Worm (Caenorhabditis elegans) whole organism, L1 larva: ENCODE data around the gene swd-2.1.

ENCODE experiments used
- C04F5.9 ChIP-seq: sonication (generic microtip); optimal IDR thresholded peaks from 2 replicates; lab custom pipeline; 2016; ENCODE audit warnings: missing genetic modification characterization, missing compliant biosample characterization
- C34B4.2 ChIP-seq: sonication (generic microtip); optimal IDR thresholded peaks from 2 replicates; lab custom pipeline; 2017; ENCODE audit warnings: mild to moderate bottlenecking, missing genetic modification characterization, missing compliant biosample characterization
- F16B12.6 ChIP-seq: fragments of 150-350 bp; optimal IDR thresholded peaks from 2 replicates; lab custom pipeline; 2014; ENCODE audit warnings: missing biosample characterization, missing genetic modification characterization
- aha-1 ChIP-seq: fragments of 150-350 bp; optimal IDR thresholded peaks from 2 replicates; lab custom pipeline; 2014; ENCODE audit warnings: missing biosample characterization, missing genetic modification characterization
- alr-1 ChIP-seq: fragments of 200-800 bp; sonication (Bioruptor generic); optimal IDR thresholded peaks from 2 replicates; lab custom pipeline; 2018; ENCODE audit warnings: borderline replicate concordance, mild to moderate bottlenecking, missing genetic modification characterization, missing compliant biosample characterization
- ceh-82 ChIP-seq, 3 experiments: fragments of 150-350 bp in 1 of 3; sonication (generic microtip) in 2 of 3; optimal IDR thresholded peaks; 2 replicates each; lab custom pipeline; 2014 to 2017; ENCODE audit warnings: missing biosample characterization in 3 of 3, missing genetic modification characterization in 3 of 3
- ceh-88 ChIP-seq: fragments of 200-800 bp; sonication (Bioruptor generic); IDR thresholded peaks from 2 replicates; pipeline ENCODE4 v1.3.6; 2022; ENCODE audit warnings: missing genetic modification characterization, missing compliant biosample characterization
- ceh-90 ChIP-seq: sonication (generic microtip); optimal IDR thresholded peaks from 2 replicates; lab custom pipeline; 2016; ENCODE audit warnings: missing genetic modification characterization, missing compliant biosample characterization
- efl-1 ChIP-seq, 4 experiments: fragments of 150-350 bp; optimal IDR thresholded peaks in 3 of 4; peaks in 1 of 4; 1 replicate in 1 of 4; 2 replicates in 3 of 4; lab custom pipeline; 2014; ENCODE audit warnings: missing biosample characterization in 2 of 4, missing genetic modification characterization in 2 of 4, missing genetic modification reagents in 2 of 4
- egl-13 ChIP-seq: sonication (generic microtip); optimal IDR thresholded peaks from 2 replicates; lab custom pipeline; 2016; ENCODE audit warnings: missing genotype, missing genetic modification reagents, missing genetic modification characterization, missing compliant biosample characterization
- elt-3 ChIP-seq, 6 experiments: fragments of 150-350 bp in 1 of 6; sonication (generic microtip); optimal IDR thresholded peaks; 2 replicates each; lab custom pipeline; 2017 to 2018; ENCODE audit warnings: missing biosample characterization in 6 of 6, missing genetic modification characterization in 6 of 6, inconsistent platforms in 1 of 6
- fkh-8 ChIP-seq: sonication (generic microtip); optimal IDR thresholded peaks from 2 replicates; lab custom pipeline; 2016; ENCODE audit warnings: mild to moderate bottlenecking, missing genetic modification characterization, missing compliant biosample characterization
- grh-1 ChIP-seq: fragments of 200-800 bp; sonication (Bioruptor generic); IDR thresholded peaks from 2 replicates; pipeline ENCODE4 v1.3.6; 2022; ENCODE audit warnings: missing genetic modification reagents, missing genetic modification characterization, missing compliant biosample characterization
- hlh-17 ChIP-seq: fragments of 200-800 bp; sonication (Bioruptor generic); optimal IDR thresholded peaks from 2 replicates; lab custom pipeline; 2018; ENCODE audit warnings: missing genetic modification characterization, mild to moderate bottlenecking, missing compliant biosample characterization, moderate library complexity, borderline replicate concordance
- hpl-2 ChIP-seq: fragments of 150-350 bp; optimal IDR thresholded peaks from 2 replicates; lab custom pipeline; 2014; ENCODE audit warnings: missing biosample characterization, missing genetic modification reagents, missing genetic modification characterization
- isw-1 ChIP-seq: fragments of 200-800 bp; sonication (Bioruptor generic); IDR thresholded peaks from 2 replicates; pipeline ENCODE4 v1.3.6; 2022; ENCODE audit warnings: missing genetic modification characterization, missing compliant biosample characterization
- lin-13 ChIP-seq: fragments of 150-350 bp; optimal IDR thresholded peaks from 2 replicates; lab custom pipeline; 2014; ENCODE audit warnings: missing biosample characterization, missing genetic modification reagents, missing genetic modification characterization
- lin-15B ChIP-seq: fragments of 150-350 bp; sonication (generic microtip); optimal IDR thresholded peaks from 3 replicates; lab custom pipeline; 2014; ENCODE audit warnings: missing biosample characterization, missing genetic modification characterization
- lin-39 ChIP-seq: fragments of 150-350 bp; optimal IDR thresholded peaks from 2 replicates; lab custom pipeline; 2014; ENCODE audit warnings: missing biosample characterization, missing genetic modification reagents, missing genetic modification characterization
- lir-3 ChIP-seq: sonication (generic microtip); optimal IDR thresholded peaks from 2 replicates; lab custom pipeline; 2016; ENCODE audit warnings: mild to moderate bottlenecking, missing genetic modification characterization, moderate library complexity, missing compliant biosample characterization; ENCODE audit not compliant: poor library complexity
- lsy-2 ChIP-seq, 2 experiments: fragments of 150-350 bp; optimal IDR thresholded peaks; 2 replicates each; lab custom pipeline; 2014; ENCODE audit warnings: missing biosample characterization in 2 of 2, missing genetic modification characterization in 2 of 2
- mdl-1 ChIP-seq, 2 experiments: fragments of 150-350 bp; optimal IDR thresholded peaks; 2 replicates each; lab custom pipeline; 2014 to 2017; ENCODE audit warnings: missing biosample characterization in 2 of 2, missing genetic modification characterization in 2 of 2, inconsistent platforms in 1 of 2
- mep-1 ChIP-seq: fragments of 150-350 bp; optimal IDR thresholded peaks from 2 replicates; lab custom pipeline; 2014; ENCODE audit warnings: missing biosample characterization, missing genetic modification characterization
- nhr-11 ChIP-seq: fragments of 150-350 bp; optimal IDR thresholded peaks from 2 replicates; lab custom pipeline; 2014; ENCODE audit warnings: missing biosample characterization, missing genetic modification characterization
- nhr-12 ChIP-seq: sonication (generic microtip); optimal IDR thresholded peaks from 2 replicates; lab custom pipeline; 2017; ENCODE audit warnings: missing biosample characterization, missing genetic modification characterization
- nhr-20 ChIP-seq: sonication (generic microtip); optimal IDR thresholded peaks from 2 replicates; lab custom pipeline; 2016; ENCODE audit warnings: mild to moderate bottlenecking, missing genetic modification characterization, missing compliant biosample characterization
- nhr-71 ChIP-seq: sonication (generic microtip); optimal IDR thresholded peaks from 2 replicates; lab custom pipeline; 2016; ENCODE audit warnings: mild to moderate bottlenecking, missing genetic modification characterization, moderate library complexity, missing compliant biosample characterization
- nhr-76 ChIP-seq: sonication (generic microtip); optimal IDR thresholded peaks from 2 replicates; lab custom pipeline; 2017; ENCODE audit warnings: missing biosample characterization, missing genetic modification characterization
- nhr-77 ChIP-seq: fragments of 150-350 bp; optimal IDR thresholded peaks from 2 replicates; lab custom pipeline; 2014; ENCODE audit warnings: missing biosample characterization, missing genetic modification characterization
- nhr-85 ChIP-seq: sonication (generic microtip); peaks from one replicate; lab custom pipeline; 2016; ENCODE audit warnings: missing genetic modification characterization, inconsistent platforms, missing compliant biosample characterization
- pqm-1 ChIP-seq: sonication (generic microtip); optimal IDR thresholded peaks from 3 replicates; lab custom pipeline; 2017; ENCODE audit warnings: missing biosample characterization, missing genetic modification characterization
- rnt-1 ChIP-seq: sonication (generic microtip); optimal IDR thresholded peaks from 2 replicates; lab custom pipeline; 2016; ENCODE audit warnings: mild to moderate bottlenecking, missing genetic modification characterization, moderate library complexity, missing compliant biosample characterization
- sptf-1 ChIP-seq: fragments of 150-350 bp; optimal IDR thresholded peaks from 2 replicates; lab custom pipeline; 2014; ENCODE audit warnings: missing biosample characterization, missing genetic modification characterization
- sup-37 ChIP-seq: fragments of 200-800 bp; sonication (Bioruptor generic); optimal IDR thresholded peaks from 2 replicates; lab custom pipeline; 2018; ENCODE audit warnings: mild to moderate bottlenecking, missing genetic modification characterization, missing compliant biosample characterization
- tlp-1 ChIP-seq: fragments of 150-350 bp; optimal IDR thresholded peaks from 2 replicates; lab custom pipeline; 2014; ENCODE audit warnings: missing biosample characterization, missing genetic modification characterization
- unc-86 ChIP-seq: sonication (generic microtip); optimal IDR thresholded peaks from 2 replicates; lab custom pipeline; 2016; ENCODE audit warnings: missing genetic modification characterization, missing compliant biosample characterization
- vab-15 ChIP-seq: sonication (generic microtip); optimal IDR thresholded peaks from 2 replicates; lab custom pipeline; 2017; ENCODE audit warnings: missing genotype, mild to moderate bottlenecking, missing genetic modification characterization, missing compliant biosample characterization
- xbp-1 ChIP-seq: sonication (generic microtip); optimal IDR thresholded peaks from 2 replicates; lab custom pipeline; 2016; ENCODE audit warnings: missing genetic modification characterization, missing compliant biosample characterization
- ztf-11 ChIP-seq, 2 experiments: sonication (generic microtip); optimal IDR thresholded peaks; 2 replicates each; lab custom pipeline; 2016 to 2017; ENCODE audit warnings: missing genetic modification characterization in 2 of 2, missing biosample characterization in 1 of 2, missing compliant biosample characterization in 1 of 2

The swd-2.1 gene

DNA sequence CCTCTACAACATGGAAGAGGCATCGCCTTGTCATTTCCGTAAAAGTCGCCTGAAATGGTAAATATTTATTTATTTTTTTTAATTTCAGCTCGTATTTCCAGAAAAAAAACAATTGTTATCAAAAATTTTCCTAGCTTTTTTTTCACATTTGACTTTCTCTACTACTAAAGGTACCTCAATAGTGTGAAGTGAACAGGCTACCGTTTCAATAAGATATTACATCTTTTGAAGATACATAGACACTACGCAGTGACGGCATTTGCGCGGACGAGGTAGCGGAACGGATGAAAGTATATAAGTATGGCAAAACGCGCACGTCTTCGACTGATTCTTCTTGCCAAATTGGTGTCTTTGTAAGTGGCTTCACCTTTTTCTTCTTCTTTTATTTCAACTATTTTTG, 22.7 kb upstream of the swd-2.1 start, which contains the start of gene col-14:
TSS of gene col-14 (plus strand) at position 301 of the 400 bp plus-strand sequence.
- no peak for TF ChIP-seq nhr-77
- no peak for TF ChIP-seq C34B4.2
- TF ChIP-seq isw-1 (GFP tag; lab: Robert Waterston, UW), result no peak
- no peak for TF ChIP-seq efl-1 (optimal IDR thresholded peaks at IDR 0.05; lab: Kevin White, UChicago)
- TF ChIP-seq efl-1 (GFP tag; optimal IDR thresholded peaks at IDR 0.05 in 1 of 2; lab: Kevin White, UChicago), result peak in 1 of 2 experiments; percentile 14
- no peak for TF ChIP-seq nhr-71
- TF ChIP-seq fkh-8 (tag; lab: Kevin White, UChicago), result no peak
- no peak for TF ChIP-seq nhr-11 (tag; lab: Kevin White, UChicago)
- TF ChIP-seq ztf-11 (tag; optimal IDR thresholded peaks at IDR 0.05; lab: Kevin White, UChicago), result no peak
- no peak for TF ChIP-seq ceh-88 (GFP tag; lab: Robert Waterston, UW)

DNA sequence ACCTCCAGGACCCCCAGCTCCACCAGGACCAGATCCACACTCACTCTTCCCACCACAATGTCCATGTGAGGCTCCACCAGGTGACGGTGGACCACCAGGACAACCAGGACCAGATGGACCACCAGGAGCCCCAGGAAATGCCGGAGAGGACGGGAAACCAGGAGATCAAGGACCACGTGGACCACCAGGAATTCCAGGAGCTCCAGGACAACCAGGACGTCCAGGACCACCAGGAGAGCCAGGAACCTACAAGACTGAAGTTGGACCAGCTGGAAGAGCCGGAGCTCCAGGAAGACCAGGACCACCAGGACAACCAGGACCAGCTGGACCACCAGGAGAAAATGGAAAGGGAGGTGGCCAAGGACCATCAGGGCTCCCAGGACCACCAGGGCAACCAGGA, 21.7 kb upstream of the swd-2.1 start:
- TF ChIP-seq sup-37 (GFP tag; lab: Kevin White, UChicago), result no peak
- no peak for TF ChIP-seq unc-86 (tag; lab: Kevin White, UChicago)
- no peak for TF ChIP-seq hpl-2 (GFP tag; lab: Kevin White, UChicago)
- TF ChIP-seq aha-1, result no peak

DNA sequence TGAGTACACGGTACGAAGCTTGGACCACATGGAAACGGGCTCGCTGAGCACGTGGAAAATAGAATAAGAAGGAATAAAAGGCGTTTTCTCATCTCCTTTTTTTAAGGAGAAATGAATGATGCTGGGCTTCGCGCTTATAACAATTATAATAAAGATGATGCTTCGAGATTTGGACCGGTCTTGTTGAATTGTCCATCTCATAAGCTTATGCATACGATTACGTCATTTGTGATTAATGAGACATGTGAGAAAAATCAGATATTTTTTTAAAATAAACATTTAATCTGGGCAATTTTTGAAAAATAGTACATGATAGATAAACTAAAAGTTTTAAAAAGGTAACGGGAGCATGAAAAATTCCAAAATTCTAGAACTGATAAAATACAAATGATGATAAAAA, 18.6 kb upstream of the swd-2.1 start, which contains the start of gene C46A5.4:
TSS of gene C46A5.4 (minus strand) at position 101 of the 400 bp plus-strand sequence.
- TF ChIP-seq mep-1 (tag; lab: Kevin White, UChicago) (no peak), isw-1 (GFP tag; lab: Robert Waterston, UW) (no peak), hpl-2 (GFP tag; lab: Kevin White, UChicago) (no peak), C04F5.9 (tag; lab: Kevin White, UChicago) (no peak), egl-13 (no peak), hlh-17 (GFP tag; lab: Kevin White, UChicago) (no peak), lir-3 (no peak), sup-37 (GFP tag; lab: Kevin White, UChicago) (no peak), nhr-20 (tag; lab: Kevin White, UChicago) (no peak), tlp-1 (tag; lab: Kevin White, UChicago) (no peak), F16B12.6 (tag; lab: Kevin White, UChicago) (no peak), rnt-1 (tag; lab: Kevin White, UChicago) (no peak), sptf-1 (tag; lab: Kevin White, UChicago) (no peak), lin-39 (tag; lab: Kevin White, UChicago) (no peak), vab-15 (tag; lab: Kevin White, UChicago) (no peak), lsy-2 (tag; optimal IDR thresholded peaks at IDR 0.05; lab: Kevin White, UChicago) (no peak), lin-13 (GFP tag; lab: Kevin White, UChicago) (no peak), alr-1 (tag; lab: Kevin White, UChicago) (no peak), lin-15B (tag; lab: Kevin White, UChicago) (no peak), nhr-12 (no peak)

DNA sequence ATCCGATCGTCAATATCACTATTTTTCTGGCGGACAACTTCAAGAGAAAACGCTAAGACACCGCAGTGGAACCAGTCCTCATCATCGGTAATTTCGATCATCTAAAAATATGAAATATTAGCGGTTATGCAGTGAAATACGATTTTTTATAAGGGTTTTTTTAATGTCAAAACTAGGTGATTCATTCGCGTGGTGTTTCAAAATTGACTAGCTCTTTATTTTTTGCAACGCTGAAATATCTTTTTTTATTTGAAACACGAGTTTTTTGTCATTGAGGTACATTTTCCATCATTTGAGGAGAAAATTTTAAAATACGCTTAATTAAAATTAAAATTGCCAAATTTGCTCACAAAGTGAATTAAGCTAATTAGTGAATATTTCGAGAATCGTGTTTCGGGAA, 16.3 kb upstream of the swd-2.1 start, which contains the start of gene dsb-3:
TSS of gene dsb-3 (minus strand) at position 101 of the 400 bp plus-strand sequence.
- TF ChIP-seq xbp-1 (tag; lab: Kevin White, UChicago) (no peak), aha-1 (no peak)
- TF ChIP-seq, all 84 proteins: peak for 0

DNA sequence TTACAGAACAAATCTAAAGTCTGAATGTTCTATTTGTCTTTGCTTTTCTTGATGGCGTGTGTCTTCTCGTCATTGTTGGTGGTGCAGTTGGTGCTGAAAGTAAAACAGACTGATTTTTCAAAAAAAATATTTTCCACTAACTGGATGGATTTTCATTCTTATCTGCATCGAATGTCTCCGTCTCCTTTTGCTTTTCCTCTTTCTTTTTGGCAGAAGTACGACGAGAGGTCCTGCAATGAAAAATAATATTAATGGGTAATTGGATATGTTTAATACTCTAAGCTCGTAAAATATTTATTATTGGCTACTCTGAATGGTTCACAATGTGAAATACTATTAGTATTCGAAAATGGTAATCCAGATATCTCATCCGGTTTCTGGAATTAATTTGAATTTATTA, 15.7 kb upstream of the swd-2.1 start, which contains the start of gene del-7:
TSS of gene del-7 (plus strand) at position 301 of the 400 bp plus-strand sequence.
- no peak for TF ChIP-seq F16B12.6 (tag; lab: Kevin White, UChicago)
- TF ChIP-seq pqm-1 (tag; lab: Kevin White, UChicago), result no peak
- TF ChIP-seq ceh-82 (tag; optimal IDR thresholded peaks at IDR 0.05; lab: Kevin White, UChicago), result no peak
- no peak for TF ChIP-seq fkh-8 (tag; lab: Kevin White, UChicago)
- TF ChIP-seq nhr-76 (tag; lab: Kevin White, UChicago), result no peak
- TF ChIP-seq ceh-90 (tag; lab: Kevin White, UChicago), result no peak
- TF ChIP-seq mdl-1 (tag; optimal IDR thresholded peaks at IDR 0.05; lab: Kevin White, UChicago), result no peak
- TF ChIP-seq grh-1 (GFP tag; lab: Robert Waterston, UW), result no peak
- TF ChIP-seq nhr-85, result no peak
- TF ChIP-seq elt-3 (tag; optimal IDR thresholded peaks at IDR 0.05; lab: Kevin White, UChicago), result no peak
- no peak for TF ChIP-seq nhr-77
- no peak for TF ChIP-seq nhr-11 (tag; lab: Kevin White, UChicago)
